Fruit fly (Drosophila melanogaster) S2 (cell line): ENCODE measurements around the gene AdamTS-A.

Experiments used
- CG8478 ChIP-seq: fragments of >200 bp; optimal IDR thresholded peaks from 2 replicates; lab custom pipeline; 2018
- CTCF ChIP-seq, 2 experiments: fragments of >200 bp; optimal IDR thresholded peaks; 2 replicates each; lab custom pipeline; 2018

The AdamTS-A gene

DNA sequence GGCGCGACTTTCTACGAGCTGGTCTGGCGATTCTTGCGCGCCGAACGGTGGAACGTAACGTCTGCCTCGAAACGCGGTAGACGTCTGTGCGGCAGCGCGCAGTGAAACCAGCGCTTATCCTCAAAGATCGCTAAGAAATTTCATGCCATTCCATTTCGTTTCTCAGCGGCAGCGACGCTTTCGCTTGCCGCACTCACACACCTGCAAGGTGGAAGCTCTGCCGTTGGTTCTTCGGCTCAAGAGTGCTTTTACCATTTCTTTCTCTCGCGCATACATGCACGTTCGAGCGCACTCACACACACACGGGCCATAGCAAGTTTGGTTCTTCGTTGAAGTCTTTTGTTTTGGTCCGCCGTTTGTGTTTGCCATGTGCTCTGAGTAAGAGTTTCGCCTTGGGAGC, 41.3 kb downstream of the AdamTS-A start, which contains the start of gene CG6118:
TSS of gene CG6118 (minus strand) at position 63 of the 400 bp plus-strand sequence.
- TF ChIP-seq CG8478 (no peak), CTCF (optimal IDR thresholded peaks at IDR 0.05; lab: Kevin White, UChicago) (no peak)

dm6 chr3R:15433340-15433945, 42.5 kb downstream of the AdamTS-A start:
- TF ChIP-seq CTCF (optimal IDR thresholded peaks at IDR 0.05; lab: Kevin White, UChicago) (no peak), CG8478 (no peak)

- peak; percentile 71 to 75 for TF ChIP-seq CTCF (optimal IDR thresholded peaks at IDR 0.05; lab: Kevin White, UChicago)
- TF ChIP-seq CG8478: no peak
Measured at dm6 chr3R:15431142-15431541, 44.9 kb downstream of the AdamTS-A start.

- TF ChIP-seq CG8478 (no peak), CTCF (optimal IDR thresholded peaks at IDR 0.05; lab: Kevin White, UChicago) (no peak)
Measured at dm6 chr3R:15430349-15430748, 45.6 kb downstream of the AdamTS-A start.

DNA sequence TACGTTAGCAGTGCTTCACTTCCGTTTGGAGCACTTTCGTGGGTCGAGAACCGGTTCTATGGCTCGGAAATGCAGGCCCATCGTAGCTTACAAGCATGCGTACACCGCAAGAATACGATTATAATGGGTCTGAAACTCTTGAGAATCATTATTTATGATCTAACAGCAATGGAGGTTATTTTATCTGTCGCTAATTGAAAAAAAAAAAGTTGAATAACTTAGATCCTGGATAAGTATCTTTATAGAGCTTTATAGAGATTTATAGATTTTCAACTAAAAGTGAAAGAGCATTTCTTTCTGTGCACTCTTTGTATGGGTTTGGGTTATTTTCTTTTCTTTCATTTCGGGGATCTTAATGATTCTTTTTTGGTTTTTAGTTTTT, 48.2 kb downstream of the AdamTS-A start:
- TF ChIP-seq CG8478 (no peak), CTCF (optimal IDR thresholded peaks at IDR 0.05; lab: Kevin White, UChicago) (no peak)

- no peak for TF ChIP-seq CTCF (optimal IDR thresholded peaks at IDR 0.05; lab: Kevin White, UChicago)
- TF ChIP-seq CG8478: no peak
Measured at dm6 chr3R:15427199-15427817, 48.7 kb downstream of the AdamTS-A start.

- TF ChIP-seq CTCF (optimal IDR thresholded peaks at IDR 0.05; lab: Kevin White, UChicago) (no peak), CG8478 (no peak)
Measured at dm6 chr3R:15425638-15426487, 50.1 kb downstream of the AdamTS-A start.

dm6 chr3R:15424187-15424586, 51.8 kb downstream of the AdamTS-A start:
- TF ChIP-seq CG8478 (no peak), CTCF (optimal IDR thresholded peaks at IDR 0.05; lab: Kevin White, UChicago) (no peak)

DNA sequence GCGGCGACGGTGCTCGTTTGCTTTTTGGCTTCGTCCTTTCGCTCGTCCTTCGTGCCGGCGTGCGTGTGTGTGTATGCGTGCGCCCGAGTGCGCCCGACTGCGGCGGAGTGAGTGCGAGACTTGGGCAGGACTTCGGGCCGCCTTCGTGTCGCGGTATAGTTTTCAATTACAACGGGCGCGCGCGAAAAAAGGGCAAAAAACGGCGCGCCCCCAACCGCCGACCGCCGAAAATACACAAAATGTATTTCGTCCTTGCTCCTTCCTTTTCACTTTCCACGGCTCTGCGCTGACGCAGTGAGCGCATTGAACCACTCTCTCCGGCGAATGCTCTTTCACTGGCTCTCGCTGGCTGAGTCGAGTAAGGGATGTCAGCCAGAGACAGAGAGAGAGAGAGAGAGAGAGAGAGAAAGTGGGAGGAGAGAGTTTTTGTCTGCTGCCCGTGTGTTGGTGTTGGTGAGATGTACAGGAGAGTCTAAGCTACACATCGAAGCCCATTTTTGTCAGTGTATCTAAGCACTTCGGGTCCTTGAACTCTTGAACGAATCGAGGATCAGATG, 55.5 kb downstream of the AdamTS-A start:
- TF ChIP-seq CG8478 (no peak), CTCF (optimal IDR thresholded peaks at IDR 0.05; lab: Kevin White, UChicago) (no peak)

DNA sequence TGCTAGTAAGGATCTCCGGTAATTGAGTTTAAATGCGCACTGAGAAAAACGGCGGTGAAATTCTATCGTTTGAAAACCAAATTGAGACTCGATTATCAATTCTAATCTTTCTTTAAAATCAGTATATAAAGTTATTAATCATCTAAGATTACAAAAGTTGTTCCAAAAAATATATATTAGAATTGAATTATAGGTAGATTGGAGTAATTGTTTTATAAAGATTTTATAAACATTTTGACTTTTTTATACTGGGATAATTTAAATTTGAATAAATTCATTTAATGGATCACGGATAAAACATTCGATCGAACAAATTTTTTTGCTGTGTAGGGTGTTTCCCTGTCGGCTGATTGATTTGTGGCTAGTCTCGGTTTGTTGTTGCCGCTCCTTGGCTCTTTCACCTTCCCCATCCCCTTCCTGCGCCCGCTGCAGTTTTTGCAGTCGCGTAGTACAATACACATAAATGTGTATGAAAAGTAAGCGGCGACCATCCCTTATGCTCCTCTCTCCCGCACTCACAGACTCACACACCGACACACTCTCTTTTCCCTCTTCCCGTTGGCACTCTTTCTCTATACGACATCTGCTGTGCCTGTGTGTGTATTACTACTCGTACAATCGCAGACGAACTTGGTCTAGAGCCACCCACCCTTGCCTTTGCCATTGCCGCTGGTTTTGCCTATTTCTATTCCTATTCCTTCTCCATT, 57.0 kb downstream of the AdamTS-A start:
- TF ChIP-seq CG8478 (no peak), CTCF (optimal IDR thresholded peaks at IDR 0.05; lab: Kevin White, UChicago) (no peak)

- TF ChIP-seq CG8478: no peak
- TF ChIP-seq CTCF (optimal IDR thresholded peaks at IDR 0.05; lab: Kevin White, UChicago): no peak
Measured at dm6 chr3R:15417761-15418754, 57.9 kb downstream of the AdamTS-A start.

DNA sequence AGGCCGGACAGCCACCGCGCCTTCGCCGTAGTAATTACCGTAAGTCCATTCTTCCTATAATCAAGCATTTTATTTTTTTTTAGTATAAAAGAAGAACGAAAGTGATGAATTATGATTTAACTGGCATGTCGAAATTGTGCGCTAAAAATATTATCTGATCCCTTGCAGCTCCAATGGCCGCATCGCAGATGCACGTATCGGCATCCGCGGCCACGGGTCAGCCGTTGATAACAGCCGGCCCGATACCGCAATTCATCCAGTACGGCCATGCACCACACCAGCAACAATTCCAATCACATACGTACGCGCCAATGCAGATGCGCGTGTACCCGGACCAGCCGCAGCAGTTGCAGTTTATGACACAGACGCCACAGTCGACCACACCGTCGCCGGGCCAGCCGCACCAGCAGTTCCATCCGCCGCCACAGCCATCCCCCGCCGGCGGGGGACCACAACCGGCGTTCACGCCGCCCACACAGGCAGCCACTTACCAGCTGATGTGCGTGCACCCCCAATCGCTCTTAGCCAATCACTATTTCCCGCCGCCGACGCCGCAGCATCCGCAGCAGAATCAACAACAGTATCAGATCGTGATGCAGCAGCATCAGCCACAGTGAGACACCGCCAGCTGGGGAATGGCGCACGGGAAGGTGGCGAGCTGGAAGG, 60.9 kb downstream of the AdamTS-A start:
- TF ChIP-seq CG8478 (no peak), CTCF (optimal IDR thresholded peaks at IDR 0.05; lab: Kevin White, UChicago) (no peak)
